Worm (Caenorhabditis elegans): ENCODE measurements around the gene B0303.14.

- no peak for TF ChIP-seq sptf-1 (tag; optimal IDR thresholded peaks at IDR 0.05)
- TF ChIP-seq F16B12.6 (tag; optimal IDR thresholded peaks at IDR 0.05) = no peak
- no peak for TF ChIP-seq nhr-20 (tag; optimal IDR thresholded peaks at IDR 0.05)
- no peak for TF ChIP-seq nhr-71 (tag; optimal IDR thresholded peaks at IDR 0.05)
- no peak for TF ChIP-seq unc-86 (tag; optimal IDR thresholded peaks at IDR 0.05)
- no peak for TF ChIP-seq ceh-82 (tag; optimal IDR thresholded peaks at IDR 0.05)
- no peak for TF ChIP-seq nhr-11 (tag; optimal IDR thresholded peaks at IDR 0.05)
- no peak for TF ChIP-seq snu-23 (GFP tag; optimal IDR thresholded peaks at IDR 0.05)
- no peak for TF ChIP-seq lin-13 (GFP tag; optimal IDR thresholded peaks at IDR 0.05)
- TF ChIP-seq alr-1 (tag; optimal IDR thresholded peaks at IDR 0.05; ENCODE audit: borderline replicate concordance) = no peak
- TF ChIP-seq nhr-237 (tag; optimal IDR thresholded peaks at IDR 0.05) = no peak
- no peak for TF ChIP-seq nhr-12 (tag; optimal IDR thresholded peaks at IDR 0.05)
- TF ChIP-seq aha-1 (tag; optimal IDR thresholded peaks at IDR 0.05) = no peak
- no peak for TF ChIP-seq nhr-77 (tag; optimal IDR thresholded peaks at IDR 0.05)
Measured at ce11 chrIII:8765030-8765429, 49.0 kb upstream of the B0303.14 start.

Data from whole organism, L1 larva.